Worm (Caenorhabditis elegans) whole organism, L4 larva: Measurements from ENCODE around the gene clec-128.
A peak's percentile ranks its signal among the peaks of the same experiment; 100 is the strongest.

Experiments
- F10B5.3 ChIP-seq: sonication (generic microtip); optimal IDR thresholded peaks from 2 replicates; lab custom pipeline; 2016; ENCODE audit warnings: mild to moderate bottlenecking, missing genetic modification characterization, missing compliant biosample characterization
- F26F4.8 ChIP-seq: fragments of 200-800 bp; sonication (Bioruptor generic); conservative IDR thresholded peaks from 2 replicates; pipeline ENCODE4 v1.3.6; 2022; ENCODE audit warnings: missing genetic modification characterization, missing compliant biosample characterization
- F49E8.2 ChIP-seq: sonication (generic microtip); optimal IDR thresholded peaks from 2 replicates; lab custom pipeline; 2016; ENCODE audit warnings: missing compliant biosample characterization, mild to moderate bottlenecking, missing genetic modification characterization, borderline replicate concordance
- T26A8.4 ChIP-seq: fragments of 200-800 bp; sonication (Bioruptor generic); IDR thresholded peaks from 2 replicates; pipeline ENCODE4 v1.3.6; 2022; ENCODE audit warnings: missing genetic modification characterization, missing compliant biosample characterization
- Y48G9A.11 ChIP-seq: fragments of 200-800 bp; sonication (Bioruptor generic); IDR thresholded peaks from 2 replicates; pipeline ENCODE4 v1.3.6; 2022; ENCODE audit warnings: missing genetic modification reagents, missing genetic modification characterization, missing compliant biosample characterization
- arid-1 ChIP-seq: fragments of 200-800 bp; sonication (Bioruptor generic); conservative IDR thresholded peaks from 2 replicates; pipeline ENCODE4 v1.3.6; 2022; ENCODE audit warnings: missing genetic modification reagents, missing genetic modification characterization, missing compliant biosample characterization
- ceh-20 ChIP-seq: fragments of 200-800 bp; sonication (Bioruptor generic); IDR thresholded peaks from 2 replicates; pipeline ENCODE4 v1.3.6; 2022; ENCODE audit warnings: missing genetic modification reagents, missing genetic modification characterization, missing compliant biosample characterization
- ceh-44 ChIP-seq: fragments of 200-800 bp; sonication (Bioruptor generic); IDR thresholded peaks from 2 replicates; pipeline ENCODE4 v1.3.6; 2022; ENCODE audit warnings: missing genetic modification reagents, missing genetic modification characterization, missing compliant biosample characterization
- ctbp-1 ChIP-seq: fragments of 200-800 bp; sonication (Bioruptor generic); IDR thresholded peaks from 2 replicates; pipeline ENCODE4 v1.3.6; 2022; ENCODE audit warnings: missing genetic modification reagents, missing genetic modification characterization, missing compliant biosample characterization
- daf-19 ChIP-seq: fragments of 200-800 bp; sonication (Bioruptor generic); conservative IDR thresholded peaks from 2 replicates; pipeline ENCODE4 v1.3.6; 2022; ENCODE audit warnings: missing genetic modification characterization, missing compliant biosample characterization
- dmd-6 ChIP-seq: fragments of 200-800 bp; sonication (Bioruptor generic); IDR thresholded peaks from 2 replicates; pipeline ENCODE4 v1.3.6; 2022; ENCODE audit warnings: missing genetic modification reagents, missing genetic modification characterization, missing compliant biosample characterization
- dmd-8 ChIP-seq: fragments of 200-800 bp; sonication (Bioruptor generic); IDR thresholded peaks from 2 replicates; pipeline ENCODE4 v1.3.6; 2022; ENCODE audit warnings: missing genetic modification characterization, missing compliant biosample characterization
- duxl-1 ChIP-seq: sonication (generic microtip); optimal IDR thresholded peaks from 2 replicates; lab custom pipeline; 2016; ENCODE audit warnings: mild to moderate bottlenecking, missing genetic modification characterization, moderate library complexity, missing compliant biosample characterization; ENCODE audit not compliant: poor library complexity
- egl-43 ChIP-seq: fragments of 200-800 bp; sonication (Bioruptor generic); IDR thresholded peaks from 2 replicates; pipeline ENCODE4 v1.3.6; 2022; ENCODE audit warnings: missing genetic modification reagents, missing genetic modification characterization, missing compliant biosample characterization
- fos-1 ChIP-seq: fragments of 150-350 bp; optimal IDR thresholded peaks from 2 replicates; lab custom pipeline; 2014; ENCODE audit warnings: missing biosample characterization, missing genetic modification characterization
- gei-8 ChIP-seq: fragments of 200-800 bp; sonication (Bioruptor generic); optimal IDR thresholded peaks from 2 replicates; lab custom pipeline; 2018; ENCODE audit warnings: mild to moderate bottlenecking, missing genetic modification characterization, missing compliant biosample characterization
- hmg-1.1 ChIP-seq: fragments of 200-800 bp; sonication (Bioruptor generic); IDR thresholded peaks from 2 replicates; pipeline ENCODE4 v1.3.6; 2022; ENCODE audit warnings: missing genetic modification reagents, missing genetic modification characterization, missing compliant biosample characterization
- lim-7 ChIP-seq: fragments of 200-800 bp; sonication (Bioruptor generic); IDR thresholded peaks from 2 replicates; pipeline ENCODE4 v1.3.6; 2022; ENCODE audit warnings: missing genetic modification characterization, missing compliant biosample characterization
- lin-13 ChIP-seq: fragments of 150-350 bp; optimal IDR thresholded peaks from 2 replicates; lab custom pipeline; 2014; ENCODE audit warnings: missing biosample characterization, missing genetic modification reagents, missing genetic modification characterization
- lin-15B ChIP-seq: fragments of 150-350 bp; sonication (generic microtip); optimal IDR thresholded peaks from 3 replicates; lab custom pipeline; 2014; ENCODE audit warnings: missing biosample characterization, missing genetic modification characterization
- madf-9 ChIP-seq: fragments of 200-800 bp; sonication (Bioruptor generic); conservative IDR thresholded peaks from 2 replicates; pipeline ENCODE4 v1.3.6; 2022; ENCODE audit warnings: missing genetic modification reagents, missing genetic modification characterization, missing compliant biosample characterization
- mes-2 ChIP-seq: sonication (generic microtip); optimal IDR thresholded peaks from 2 replicates; lab custom pipeline; 2016; ENCODE audit warnings: missing genotype, mild to moderate bottlenecking, missing genetic modification characterization, missing compliant biosample characterization; ENCODE audit not compliant: poor library complexity, severe bottlenecking
- mxl-2 ChIP-seq: fragments of 200-800 bp; sonication (Bioruptor generic); conservative IDR thresholded peaks from 2 replicates; pipeline ENCODE4 v1.3.6; 2022; ENCODE audit warnings: missing genetic modification reagents, missing genetic modification characterization, missing compliant biosample characterization
- mxl-3 ChIP-seq: fragments of 200-800 bp; sonication (Bioruptor generic); optimal IDR thresholded peaks from 2 replicates; lab custom pipeline; 2018; ENCODE audit warnings: mild to moderate bottlenecking, missing genetic modification characterization, missing compliant biosample characterization
- nhr-41 ChIP-seq: fragments of 200-800 bp; sonication (Bioruptor generic); IDR thresholded peaks from 2 replicates; pipeline ENCODE4 v1.3.6; 2022; ENCODE audit warnings: missing genetic modification reagents, missing genetic modification characterization, missing compliant biosample characterization
- php-3 ChIP-seq: fragments of 200-800 bp; sonication (Bioruptor generic); IDR thresholded peaks from 2 replicates; pipeline ENCODE4 v1.3.6; 2022; ENCODE audit warnings: missing genetic modification reagents, missing genetic modification characterization, missing compliant biosample characterization
- saeg-2 ChIP-seq: fragments of 200-800 bp; sonication (Bioruptor generic); IDR thresholded peaks from 2 replicates; pipeline ENCODE4 v1.3.6; 2022; ENCODE audit warnings: missing genetic modification reagents, missing genetic modification characterization, missing compliant biosample characterization
- sdz-12 ChIP-seq: fragments of 200-800 bp; sonication (Bioruptor generic); optimal IDR thresholded peaks from 2 replicates; lab custom pipeline; 2018; ENCODE audit warnings: mild to moderate bottlenecking, missing genetic modification characterization, missing compliant biosample characterization
- snpc-1.2 ChIP-seq: fragments of 200-800 bp; sonication (Bioruptor generic); IDR thresholded peaks from 2 replicates; pipeline ENCODE4 v1.3.6; 2022; ENCODE audit warnings: missing genetic modification reagents, missing genetic modification characterization, missing compliant biosample characterization
- spr-3 ChIP-seq: fragments of 200-800 bp; sonication (Bioruptor generic); optimal IDR thresholded peaks from 2 replicates; lab custom pipeline; 2018; ENCODE audit warnings: mild to moderate bottlenecking, missing genetic modification characterization, missing compliant biosample characterization
- unc-62 ChIP-seq, 3 experiments: fragments of 150-350 bp in 1 of 3; sonication (generic microtip); optimal IDR thresholded peaks in 2 of 3; peaks in 1 of 3; 1 replicate in 1 of 3; 2 replicates in 2 of 3; lab custom pipeline; 2014 to 2017; ENCODE audit warnings: missing biosample characterization in 3 of 3, missing genetic modification characterization in 3 of 3, missing genetic modification reagents in 3 of 3, missing genotype in 1 of 3
- vab-7 ChIP-seq: fragments of 200-800 bp; sonication (Bioruptor generic); IDR thresholded peaks from 2 replicates; pipeline ENCODE4 v1.3.6; 2022; ENCODE audit warnings: missing genetic modification reagents, missing genetic modification characterization, missing compliant biosample characterization
- zfp-3 ChIP-seq: fragments of 200-800 bp; sonication (Bioruptor generic); conservative IDR thresholded peaks from 2 replicates; pipeline ENCODE4 v1.3.6; 2022; ENCODE audit warnings: missing genetic modification reagents, missing genetic modification characterization, missing compliant biosample characterization
- zip-11 ChIP-seq: fragments of 200-800 bp; sonication (Bioruptor generic); IDR thresholded peaks from 2 replicates; pipeline ENCODE4 v1.3.6; 2022; ENCODE audit warnings: missing genetic modification characterization, missing compliant biosample characterization

clec-128 gene

ce11 chrII:3567576-3567975 lies 3.3 kb downstream of the clec-128 start (continued):
- TF ChIP-seq F26F4.8 (peak; percentile 74), duxl-1 (tag; lab: Kevin White, UChicago) (peak; percentile 86), mxl-3 (GFP tag; lab: Kevin White, UChicago) (peak; percentile 16), lim-7 (GFP tag; lab: Robert Waterston, UW) (peak; percentile 87), madf-9 (GFP tag; lab: Robert Waterston, UW) (peak; percentile 35; the same call in 1 of the 2 replicates), zip-11 (GFP tag; lab: Robert Waterston, UW) (0 out of 2 replicates have a peak, but pooled peaks have one; percentile 49), nhr-41 (GFP tag; lab: Robert Waterston, UW) (peak; percentile 59; the same call in 1 of the 2 replicates), Y48G9A.11 (GFP tag; lab: Robert Waterston, UW) (peak; percentile 67; the same call in 1 of the 2 replicates), spr-3 (peak; percentile 19), egl-43 (GFP tag; lab: Robert Waterston, UW) (peak; percentile 94), F49E8.2 (tag; lab: Kevin White, UChicago) (peak; percentile 21), saeg-2 (GFP tag; lab: Robert Waterston, UW) (peak; percentile 73; the same call in 1 of the 2 replicates), snpc-1.2 (peak; percentile 86), php-3 (GFP tag; lab: Robert Waterston, UW) (0 out of 2 replicates have a peak, but pooled peaks have one; percentile 29), arid-1 (GFP tag; lab: Robert Waterston, UW) (peak; percentile 79), ctbp-1 (peak; percentile 72; the same call in 1 of the 2 replicates), dmd-8 (GFP tag; lab: Robert Waterston, UW) (peak; percentile 88), vab-7 (GFP tag; lab: Robert Waterston, UW) (peak; percentile 84), hmg-1.1 (GFP tag; lab: Robert Waterston, UW) (peak; percentile 59), zfp-3 (peak; percentile 77), ceh-44 (GFP tag; lab: Robert Waterston, UW) (peak; percentile 55; the same call in 1 of the 2 replicates), daf-19 (GFP tag; lab: Robert Waterston, UW) (peak; percentile 83), lin-13 (GFP tag; lab: Kevin White, UChicago) (peak; percentile 55), dmd-6 (GFP tag; lab: Robert Waterston, UW) (peak; percentile 59), T26A8.4 (GFP tag; lab: Robert Waterston, UW) (peak; percentile 67), mes-2 (tag; lab: Kevin White, UChicago) (peak; percentile 58)
- TF ChIP-seq, all 104 proteins: peak for 42; not testable (repeated sequence) for 62

ce11 chrII:3567066-3567465 lies 3.8 kb downstream of the clec-128 start:
- TF ChIP-seq unc-62 (GFP tag; optimal IDR thresholded peaks at IDR 0.05 in 1 of 2; lab: Kevin White, UChicago) (peak in 1 of 2 experiments; percentile 91), unc-62 (tag; optimal IDR thresholded peaks at IDR 0.05; lab: Kevin White, UChicago) (no peak), F10B5.3 (tag; lab: Kevin White, UChicago) (no peak)

ce11 chrII:3562419-3562818 lies 8.4 kb downstream of the clec-128 start, which contains the start of gene W10G11.3:
TSS of gene W10G11.3 (minus strand) at chrII:3562519.
- no peak for TF ChIP-seq lin-15B
- no peak for TF ChIP-seq gei-8 (GFP tag; lab: Kevin White, UChicago)
- TF ChIP-seq ceh-20 (GFP tag; lab: Robert Waterston, UW), result no peak
- no peak for TF ChIP-seq fos-1 (tag; lab: Kevin White, UChicago)
- TF ChIP-seq mxl-2, result no peak
- TF ChIP-seq lin-13 (GFP tag; lab: Kevin White, UChicago), result no peak
- no peak for TF ChIP-seq sdz-12
- TF ChIP-seq php-3 (GFP tag; lab: Robert Waterston, UW), result no peak
- no peak for TF ChIP-seq dmd-6 (GFP tag; lab: Robert Waterston, UW)
- TF ChIP-seq, all 104 proteins: peak for 0
